Worm (Caenorhabditis elegans) whole organism, L3 larva: ENCODE data around the gene clc-33.

Experiments used
- elt-1 ChIP-seq: fragments of 150-350 bp; optimal IDR thresholded peaks from 2 replicates; lab custom pipeline; 2014; ENCODE audit warnings: missing biosample characterization, missing genetic modification characterization
- nhr-28 ChIP-seq: fragments of 150-350 bp; optimal IDR thresholded peaks from 2 replicates; lab custom pipeline; 2014; ENCODE audit warnings: missing biosample characterization, missing genetic modification characterization
- nhr-76 ChIP-seq: fragments of 150-350 bp; sonication (generic microtip); optimal IDR thresholded peaks from 5 replicates; lab custom pipeline; 2014; ENCODE audit warnings: missing biosample characterization, missing genetic modification characterization

DNA sequence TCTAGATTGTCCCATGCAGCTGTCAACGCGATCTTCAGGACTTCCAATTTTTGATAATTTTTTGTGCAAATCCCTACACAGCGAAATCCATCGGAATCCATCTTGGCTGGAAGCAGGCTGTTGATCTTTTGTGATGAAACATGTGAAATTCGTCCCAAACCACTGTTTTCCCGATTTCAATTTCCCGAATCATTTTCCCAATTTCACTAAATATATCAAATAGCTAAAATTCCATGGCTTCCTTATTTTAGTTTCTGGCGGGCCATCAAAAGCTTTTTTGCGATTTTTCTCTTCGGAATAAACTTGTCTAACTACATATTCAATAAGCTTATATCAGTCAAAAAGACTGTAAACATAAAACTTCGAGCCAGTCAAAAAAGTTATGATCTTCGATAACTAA lies 18.7 kb upstream of the clc-33 start, which contains the start of gene F46F5.8:
- TF ChIP-seq nhr-28 (tag; lab: Kevin White, UChicago) (no peak), nhr-76 (tag; lab: Kevin White, UChicago) (no peak), elt-1 (tag; lab: Kevin White, UChicago) (no peak)
